Worm (Caenorhabditis elegans) whole organism, L1 larva: ENCODE results near the gene C14C6.6.

Experiments used
- C04F5.9 ChIP-seq: sonication (generic microtip); optimal IDR thresholded peaks from 2 replicates; lab custom pipeline; 2016; ENCODE audit warnings: missing genetic modification characterization, missing compliant biosample characterization
- C16A3.4 ChIP-seq: fragments of 150-350 bp; optimal IDR thresholded peaks from 2 replicates; lab custom pipeline; 2014; ENCODE audit warnings: missing biosample characterization, missing genetic modification characterization
- C34B4.2 ChIP-seq: sonication (generic microtip); optimal IDR thresholded peaks from 2 replicates; lab custom pipeline; 2017; ENCODE audit warnings: mild to moderate bottlenecking, missing genetic modification characterization, missing compliant biosample characterization
- F16B12.6 ChIP-seq: fragments of 150-350 bp; optimal IDR thresholded peaks from 2 replicates; lab custom pipeline; 2014; ENCODE audit warnings: missing biosample characterization, missing genetic modification characterization
- Y116A8C.19 ChIP-seq: sonication (generic microtip); optimal IDR thresholded peaks from 2 replicates; lab custom pipeline; 2016; ENCODE audit warnings: missing compliant biosample characterization, missing genetic modification characterization, borderline replicate concordance
- alr-1 ChIP-seq: fragments of 200-800 bp; sonication (Bioruptor generic); optimal IDR thresholded peaks from 2 replicates; lab custom pipeline; 2018; ENCODE audit warnings: borderline replicate concordance, mild to moderate bottlenecking, missing genetic modification characterization, missing compliant biosample characterization
- blmp-1 ChIP-seq: fragments of 150-350 bp; optimal IDR thresholded peaks from 2 replicates; lab custom pipeline; 2014; ENCODE audit warnings: missing biosample characterization, missing genetic modification characterization
- ceh-63 ChIP-seq: fragments of 200-800 bp; sonication (Bioruptor generic); optimal IDR thresholded peaks from 2 replicates; lab custom pipeline; 2018; ENCODE audit warnings: mild to moderate bottlenecking, missing genetic modification characterization, missing compliant biosample characterization
- ceh-88 ChIP-seq: fragments of 200-800 bp; sonication (Bioruptor generic); IDR thresholded peaks from 2 replicates; pipeline ENCODE4 v1.3.6; 2022; ENCODE audit warnings: missing genetic modification characterization, missing compliant biosample characterization
- ceh-90 ChIP-seq: sonication (generic microtip); optimal IDR thresholded peaks from 2 replicates; lab custom pipeline; 2016; ENCODE audit warnings: missing genetic modification characterization, missing compliant biosample characterization
- dpl-1 ChIP-seq, 3 experiments: fragments of 150-350 bp in 2 of 3; sonication (generic microtip) in 1 of 3; optimal IDR thresholded peaks; 2 replicates each; lab custom pipeline; 2014 to 2017; ENCODE audit warnings: missing biosample characterization in 3 of 3, missing genetic modification characterization in 3 of 3, missing genetic modification reagents in 3 of 3
- egl-13 ChIP-seq: sonication (generic microtip); optimal IDR thresholded peaks from 2 replicates; lab custom pipeline; 2016; ENCODE audit warnings: missing genotype, missing genetic modification reagents, missing genetic modification characterization, missing compliant biosample characterization
- elt-2 ChIP-seq: sonication (generic microtip); optimal IDR thresholded peaks from 2 replicates; lab custom pipeline; 2016; ENCODE audit warnings: missing genetic modification characterization, mild to moderate bottlenecking, inconsistent platforms, missing compliant biosample characterization, missing genetic modification reagents
- ets-5 ChIP-seq: fragments of 200-800 bp; sonication (Bioruptor generic); IDR thresholded peaks from 2 replicates; pipeline ENCODE4 v1.3.6; 2022; ENCODE audit warnings: missing genetic modification characterization, missing compliant biosample characterization
- fkh-10 ChIP-seq: sonication (generic microtip); optimal IDR thresholded peaks from 2 replicates; lab custom pipeline; 2017; ENCODE audit warnings: missing biosample characterization, missing genetic modification reagents, missing genetic modification characterization
- fkh-8 ChIP-seq: sonication (generic microtip); optimal IDR thresholded peaks from 2 replicates; lab custom pipeline; 2016; ENCODE audit warnings: mild to moderate bottlenecking, missing genetic modification characterization, missing compliant biosample characterization
- fos-1 ChIP-seq: fragments of 150-350 bp; optimal IDR thresholded peaks from 2 replicates; lab custom pipeline; 2014; ENCODE audit warnings: missing biosample characterization, missing genetic modification characterization
- hlh-17 ChIP-seq: fragments of 200-800 bp; sonication (Bioruptor generic); optimal IDR thresholded peaks from 2 replicates; lab custom pipeline; 2018; ENCODE audit warnings: missing genetic modification characterization, mild to moderate bottlenecking, missing compliant biosample characterization, moderate library complexity, borderline replicate concordance
- hlh-4 ChIP-seq: sonication (generic microtip); optimal IDR thresholded peaks from 2 replicates; lab custom pipeline; 2016; ENCODE audit warnings: mild to moderate bottlenecking, missing genetic modification characterization, missing compliant biosample characterization
- jun-1 ChIP-seq: fragments of 150-350 bp; optimal IDR thresholded peaks from 2 replicates; lab custom pipeline; 2014; ENCODE audit warnings: missing biosample characterization, missing genetic modification reagents, missing genetic modification characterization
- lin-13 ChIP-seq: fragments of 150-350 bp; optimal IDR thresholded peaks from 2 replicates; lab custom pipeline; 2014; ENCODE audit warnings: missing biosample characterization, missing genetic modification reagents, missing genetic modification characterization
- lin-35 ChIP-seq, 2 experiments: fragments of 150-350 bp; optimal IDR thresholded peaks; 2 replicates each; lab custom pipeline; 2014; ENCODE audit warnings: missing biosample characterization in 2 of 2, missing genetic modification characterization in 2 of 2, missing genetic modification reagents in 2 of 2
- lir-3 ChIP-seq: sonication (generic microtip); optimal IDR thresholded peaks from 2 replicates; lab custom pipeline; 2016; ENCODE audit warnings: mild to moderate bottlenecking, missing genetic modification characterization, moderate library complexity, missing compliant biosample characterization; ENCODE audit not compliant: poor library complexity
- lsy-2 ChIP-seq, 2 experiments: fragments of 150-350 bp; optimal IDR thresholded peaks; 2 replicates each; lab custom pipeline; 2014; ENCODE audit warnings: missing biosample characterization in 2 of 2, missing genetic modification characterization in 2 of 2
- mdl-1 ChIP-seq, 2 experiments: fragments of 150-350 bp; optimal IDR thresholded peaks; 2 replicates each; lab custom pipeline; 2014 to 2017; ENCODE audit warnings: missing biosample characterization in 2 of 2, missing genetic modification characterization in 2 of 2, inconsistent platforms in 1 of 2
- nhr-20 ChIP-seq: sonication (generic microtip); optimal IDR thresholded peaks from 2 replicates; lab custom pipeline; 2016; ENCODE audit warnings: mild to moderate bottlenecking, missing genetic modification characterization, missing compliant biosample characterization
- nhr-28 ChIP-seq: fragments of 150-350 bp; optimal IDR thresholded peaks from 2 replicates; lab custom pipeline; 2014; ENCODE audit warnings: missing biosample characterization, missing genetic modification characterization
- nhr-47 ChIP-seq: sonication (generic microtip); optimal IDR thresholded peaks from 2 replicates; lab custom pipeline; 2016; ENCODE audit warnings: mild to moderate bottlenecking, missing genetic modification characterization, moderate library complexity, missing compliant biosample characterization
- nhr-76 ChIP-seq: sonication (generic microtip); optimal IDR thresholded peaks from 2 replicates; lab custom pipeline; 2017; ENCODE audit warnings: missing biosample characterization, missing genetic modification characterization
- nhr-77 ChIP-seq: fragments of 150-350 bp; optimal IDR thresholded peaks from 2 replicates; lab custom pipeline; 2014; ENCODE audit warnings: missing biosample characterization, missing genetic modification characterization
- nhr-84 ChIP-seq: sonication (generic microtip); optimal IDR thresholded peaks from 2 replicates; lab custom pipeline; 2017; ENCODE audit warnings: missing biosample characterization, missing genetic modification characterization
- pag-3 ChIP-seq: sonication (generic microtip); optimal IDR thresholded peaks from 2 replicates; lab custom pipeline; 2017; ENCODE audit warnings: missing genetic modification characterization, mild to moderate bottlenecking, missing compliant biosample characterization, antibody characterized with exemption, borderline replicate concordance; ENCODE audit not compliant: insufficient read depth
- pqm-1 ChIP-seq: sonication (generic microtip); optimal IDR thresholded peaks from 3 replicates; lab custom pipeline; 2017; ENCODE audit warnings: missing biosample characterization, missing genetic modification characterization
- rnt-1 ChIP-seq: sonication (generic microtip); optimal IDR thresholded peaks from 2 replicates; lab custom pipeline; 2016; ENCODE audit warnings: mild to moderate bottlenecking, missing genetic modification characterization, moderate library complexity, missing compliant biosample characterization
- skn-1 ChIP-seq: fragments of 150-350 bp; optimal IDR thresholded peaks from 2 replicates; lab custom pipeline; 2014; ENCODE audit warnings: missing biosample characterization, missing genetic modification characterization
- sup-37 ChIP-seq: fragments of 200-800 bp; sonication (Bioruptor generic); optimal IDR thresholded peaks from 2 replicates; lab custom pipeline; 2018; ENCODE audit warnings: mild to moderate bottlenecking, missing genetic modification characterization, missing compliant biosample characterization
- swsn-7 ChIP-seq: sonication (generic microtip); optimal IDR thresholded peaks from 2 replicates; lab custom pipeline; 2016; ENCODE audit warnings: missing genetic modification characterization, missing compliant biosample characterization
- unc-30 ChIP-seq: sonication (generic microtip); optimal IDR thresholded peaks from 2 replicates; lab custom pipeline; 2017; ENCODE audit warnings: missing biosample characterization, missing genetic modification characterization
- unc-62 ChIP-seq: fragments of 150-350 bp; optimal IDR thresholded peaks from 2 replicates; lab custom pipeline; 2014; ENCODE audit warnings: missing biosample characterization, missing genetic modification reagents, missing genetic modification characterization
- unc-86 ChIP-seq: sonication (generic microtip); optimal IDR thresholded peaks from 2 replicates; lab custom pipeline; 2016; ENCODE audit warnings: missing genetic modification characterization, missing compliant biosample characterization
- xbp-1 ChIP-seq: sonication (generic microtip); optimal IDR thresholded peaks from 2 replicates; lab custom pipeline; 2016; ENCODE audit warnings: missing genetic modification characterization, missing compliant biosample characterization
- ztf-4 ChIP-seq: fragments of 150-350 bp; optimal IDR thresholded peaks from 2 replicates; lab custom pipeline; 2014; ENCODE audit warnings: missing biosample characterization, missing genetic modification characterization

The C14C6.6 gene

ce11 chrV:501230-501629, 46.6 kb downstream of the C14C6.6 start, which contains the start of gene str-256:
Gene str-256 (minus strand): TSS chrV:501330.
- TF ChIP-seq nhr-28 (no peak), Y116A8C.19 (tag; lab: Kevin White, UChicago) (no peak), nhr-77 (tag; lab: Kevin White, UChicago) (no peak), fkh-10 (no peak), unc-30 (tag; lab: Kevin White, UChicago) (no peak), pqm-1 (tag; lab: Kevin White, UChicago) (no peak), fos-1 (tag; lab: Kevin White, UChicago) (no peak), skn-1 (tag; lab: Kevin White, UChicago) (no peak), ceh-90 (no peak), mdl-1 (tag; optimal IDR thresholded peaks at IDR 0.05; lab: Kevin White, UChicago) (no peak), jun-1 (tag; lab: Kevin White, UChicago) (no peak), dpl-1 (GFP tag; optimal IDR thresholded peaks at IDR 0.05; lab: Kevin White, UChicago) (no peak), unc-62 (GFP tag; lab: Kevin White, UChicago) (no peak), fkh-8 (no peak), nhr-47 (tag; lab: Kevin White, UChicago) (no peak), egl-13 (tag; lab: Kevin White, UChicago) (no peak), lin-35 (GFP tag; optimal IDR thresholded peaks at IDR 0.05; lab: Kevin White, UChicago) (no peak)

DNA sequence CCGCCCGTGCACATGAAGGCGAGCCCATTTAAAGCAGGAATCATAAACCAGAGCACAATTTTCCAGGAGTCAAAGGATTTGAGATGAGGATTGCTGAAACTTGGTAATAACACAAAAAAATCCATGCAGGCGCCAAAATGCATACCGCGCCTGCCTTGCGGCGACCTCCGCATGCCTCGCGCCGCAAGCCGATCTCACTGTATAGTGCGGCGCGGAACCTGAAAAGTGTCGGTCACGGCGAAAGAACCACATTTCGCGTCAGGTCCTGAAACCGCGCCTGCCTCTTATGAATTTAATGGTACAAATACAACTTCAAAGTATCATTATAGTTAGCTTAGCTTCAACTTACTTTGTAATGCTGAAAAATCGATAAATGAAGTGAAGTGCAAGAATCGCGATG, 47.3 kb downstream of the C14C6.6 start:
- TF ChIP-seq nhr-76 (tag; lab: Kevin White, UChicago) = no peak
- no peak for TF ChIP-seq Y116A8C.19 (tag; lab: Kevin White, UChicago)
- no peak for TF ChIP-seq hlh-4 (tag; lab: Kevin White, UChicago)
- TF ChIP-seq ceh-88 (GFP tag; lab: Robert Waterston, UW) = no peak
- no peak for TF ChIP-seq swsn-7
- TF ChIP-seq lin-13 = no peak
- TF ChIP-seq sup-37 (GFP tag; lab: Kevin White, UChicago) = no peak
- TF ChIP-seq unc-86 (tag; lab: Kevin White, UChicago) = no peak
- no peak for TF ChIP-seq fkh-8
- TF ChIP-seq ceh-63 (GFP tag; lab: Kevin White, UChicago) = no peak
- TF ChIP-seq nhr-84 (tag; lab: Kevin White, UChicago) = no peak
- TF ChIP-seq F16B12.6 = no peak
- no peak for TF ChIP-seq ets-5 (GFP tag; lab: Robert Waterston, UW)
- TF ChIP-seq dpl-1 (GFP tag; optimal IDR thresholded peaks at IDR 0.05; lab: Kevin White, UChicago) = no peak
- no peak for TF ChIP-seq lsy-2 (tag; optimal IDR thresholded peaks at IDR 0.05; lab: Kevin White, UChicago)
- TF ChIP-seq ceh-90 = no peak
- no peak for TF ChIP-seq C16A3.4 (tag; lab: Kevin White, UChicago)
- TF ChIP-seq xbp-1 (tag; lab: Kevin White, UChicago) = no peak
- TF ChIP-seq nhr-20 (tag; lab: Kevin White, UChicago) = no peak
- TF ChIP-seq ztf-4 (tag; lab: Kevin White, UChicago) = no peak

ce11 chrV:497399-497798, 50.5 kb downstream of the C14C6.6 start, which contains the start of gene T01G6.1:
Gene T01G6.1 (plus strand): TSS chrV:497699.
- no peak for TF ChIP-seq elt-2 (tag; lab: Kevin White, UChicago)
- TF ChIP-seq C34B4.2 = no peak
- no peak for TF ChIP-seq pag-3 (tag; lab: Kevin White, UChicago)
- no peak for TF ChIP-seq alr-1 (tag; lab: Kevin White, UChicago)
- no peak for TF ChIP-seq F16B12.6
- no peak for TF ChIP-seq lin-35 (GFP tag; optimal IDR thresholded peaks at IDR 0.05; lab: Kevin White, UChicago)
- no peak for TF ChIP-seq C04F5.9 (tag; lab: Kevin White, UChicago)
- no peak for TF ChIP-seq lir-3 (tag; lab: Kevin White, UChicago)
- no peak for TF ChIP-seq rnt-1 (tag; lab: Kevin White, UChicago)
- TF ChIP-seq hlh-17 (GFP tag; lab: Kevin White, UChicago) = no peak
- no peak for TF ChIP-seq blmp-1 (tag; lab: Kevin White, UChicago)
